Worm (Caenorhabditis elegans) whole organism, L4/young adult: ENCODE results near the gene nspa-8.

ENCODE experiments used
- W03F9.2 ChIP-seq: fragments of 150-350 bp; optimal IDR thresholded peaks from 2 replicates; lab custom pipeline; 2014; ENCODE audit warnings: missing biosample characterization, missing genetic modification characterization
- dao-5 ChIP-seq: sonication (generic microtip); optimal IDR thresholded peaks from 2 replicates; lab custom pipeline; 2016; ENCODE audit warnings: missing genotype, missing genetic modification characterization, moderate library complexity, missing compliant biosample characterization
- him-1 ChIP-seq: sonication (generic microtip); optimal IDR thresholded peaks from 2 replicates; lab custom pipeline; 2016; ENCODE audit warnings: missing genotype, missing genetic modification reagents, missing genetic modification characterization, missing compliant biosample characterization

DNA sequence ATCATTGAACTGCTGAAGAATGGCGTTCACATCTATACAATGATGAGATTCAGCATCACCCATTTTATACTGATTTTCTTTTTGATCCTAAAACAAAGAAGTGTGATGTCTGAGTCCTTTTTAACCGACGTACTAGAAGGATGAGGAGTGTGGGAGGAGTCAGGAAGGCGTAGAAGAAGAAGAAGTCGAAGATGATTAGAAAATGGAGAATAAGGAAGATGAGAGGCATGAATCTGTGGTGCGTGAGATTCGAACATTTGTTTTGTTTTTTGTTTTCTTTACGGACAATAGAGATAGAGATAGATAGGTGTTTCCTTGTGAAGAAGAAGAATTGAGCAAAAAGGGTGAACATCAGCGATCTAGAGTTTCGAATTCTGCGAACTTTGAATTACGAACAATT is 31.7 kb upstream of the nspa-8 start, which contains the start of gene npr-13:
- TF ChIP-seq dao-5 (tag; lab: Kevin White, UChicago): no peak
- no peak for TF ChIP-seq him-1 (tag; lab: Kevin White, UChicago)
- no peak for TF ChIP-seq W03F9.2 (tag; lab: Kevin White, UChicago)
